Worm (Caenorhabditis elegans) whole organism, L3 larva: ENCODE measurements around the gene F08G2.5.

ENCODE experiments used
- ZK546.5 ChIP-seq: sonication (generic microtip); optimal IDR thresholded peaks from 2 replicates; lab custom pipeline; 2017; ENCODE audit warnings: missing biosample characterization, missing genetic modification characterization
- ama-1 ChIP-seq: fragments of 150-350 bp; optimal IDR thresholded peaks from 2 replicates; lab custom pipeline; 2018
- elt-2 ChIP-seq: sonication (generic microtip); optimal IDR thresholded peaks from 2 replicates; lab custom pipeline; 2016; ENCODE audit warnings: missing genetic modification reagents, mild to moderate bottlenecking, missing genetic modification characterization, missing compliant biosample characterization
- elt-3 ChIP-seq, 3 experiments: fragments of 150-350 bp in 1 of 3; sonication (generic microtip) in 2 of 3; optimal IDR thresholded peaks; 2 replicates in 2 of 3; 4 replicates in 1 of 3; lab custom pipeline; 2014 to 2017; ENCODE audit warnings: missing biosample characterization in 3 of 3, missing genetic modification characterization in 3 of 3
- fos-1 ChIP-seq: fragments of 150-350 bp; optimal IDR thresholded peaks from 2 replicates; lab custom pipeline; 2014; ENCODE audit warnings: missing biosample characterization, missing genetic modification characterization
- mdl-1 ChIP-seq: fragments of 150-350 bp; optimal IDR thresholded peaks from 2 replicates; lab custom pipeline; 2014; ENCODE audit warnings: missing biosample characterization, missing genetic modification characterization
- mml-1 ChIP-seq: fragments of 150-350 bp; sonication (generic microtip); optimal IDR thresholded peaks from 3 replicates; lab custom pipeline; 2014; ENCODE audit warnings: missing biosample characterization, missing genetic modification characterization
- nhr-11 ChIP-seq: fragments of 150-350 bp; optimal IDR thresholded peaks from 2 replicates; lab custom pipeline; 2014; ENCODE audit warnings: missing biosample characterization, missing genetic modification characterization
- nhr-25 ChIP-seq: sonication (generic microtip); optimal IDR thresholded peaks from 2 replicates; lab custom pipeline; 2017; ENCODE audit warnings: missing biosample characterization, missing genetic modification characterization
- nhr-28 ChIP-seq: fragments of 150-350 bp; optimal IDR thresholded peaks from 2 replicates; lab custom pipeline; 2014; ENCODE audit warnings: missing biosample characterization, missing genetic modification characterization
- unc-62 ChIP-seq: fragments of 150-350 bp; sonication (generic microtip); optimal IDR thresholded peaks from 4 replicates; lab custom pipeline; 2014; ENCODE audit warnings: missing biosample characterization, missing genetic modification reagents, missing genetic modification characterization
- zag-1 ChIP-seq: fragments of 150-350 bp; optimal IDR thresholded peaks from 2 replicates; lab custom pipeline; 2014; ENCODE audit warnings: missing biosample characterization, missing genetic modification characterization
- ztf-11 ChIP-seq: fragments of 150-350 bp; optimal IDR thresholded peaks from 2 replicates; lab custom pipeline; 2014; ENCODE audit warnings: missing biosample characterization, missing genetic modification characterization
- ztf-4 ChIP-seq: fragments of 150-350 bp; optimal IDR thresholded peaks from 2 replicates; lab custom pipeline; 2014; ENCODE audit warnings: missing biosample characterization, missing genetic modification characterization

- TF ChIP-seq nhr-28 (tag; lab: Kevin White, UChicago) (no peak), ztf-11 (tag; lab: Kevin White, UChicago) (no peak), nhr-25 (no peak), unc-62 (GFP tag; lab: Kevin White, UChicago) (no peak), ZK546.5 (tag; lab: Kevin White, UChicago) (no peak), elt-3 (tag; optimal IDR thresholded peaks at IDR 0.05; lab: Kevin White, UChicago) (no peak), nhr-11 (tag; lab: Kevin White, UChicago) (no peak), fos-1 (tag; lab: Kevin White, UChicago) (no peak), mml-1 (no peak), elt-2 (no peak), ztf-4 (tag; lab: Kevin White, UChicago) (no peak), mdl-1 (tag; lab: Kevin White, UChicago) (no peak), ama-1 (lab: Kevin White, UChicago) (no peak), zag-1 (tag; lab: Kevin White, UChicago) (no peak)
Measured at ce11 chrII:13806269-13806668, 27.2 kb downstream of the F08G2.5 start.
